Fruit fly (Drosophila melanogaster) whole organism, embryonic: ENCODE results near the gene St2.
"Not testable (repeated sequence)": the region's sequence is repeated elsewhere in the genome, so short reads cannot be mapped to it uniquely, and the experiment has no call there.

Experiments
- Bdp1 ChIP-seq: fragments of 200-800 bp; sonication (Bioruptor generic); optimal IDR thresholded peaks from 3 replicates; lab custom pipeline; 2016; ENCODE audit warnings: missing biosample characterization, missing genetic modification characterization
- CG3995 ChIP-seq: fragments of 200-800 bp; sonication (Bioruptor generic); optimal IDR thresholded peaks from 3 replicates; lab custom pipeline; 2016; ENCODE audit warnings: missing biosample characterization, missing genetic modification characterization
- CG8478 ChIP-seq: fragments of >200 bp; optimal IDR thresholded peaks from 2 replicates; lab custom pipeline; 2018
- Nf-YA ChIP-seq: fragments of 200-800 bp; sonication (Bioruptor generic); IDR thresholded peaks from 2 replicates; pipeline ENCODE4 v1.3.6; 2022; ENCODE audit warnings: missing biosample characterization, missing genetic modification characterization
- Oli ChIP-seq: fragments of 200-800 bp; sonication (Bioruptor generic); optimal IDR thresholded peaks from 2 replicates; lab custom pipeline; 2018; ENCODE audit warnings: missing biosample characterization, mild to moderate bottlenecking, missing genetic modification characterization, moderate library complexity
- Ptx1 ChIP-seq: fragments of 200-800 bp; sonication (Bioruptor generic); IDR thresholded peaks from 2 replicates; pipeline ENCODE4 v1.3.6; 2022; ENCODE audit warnings: missing biosample characterization, missing genetic modification characterization
- Six4 ChIP-seq: fragments of 200-800 bp; sonication (Bioruptor generic); optimal IDR thresholded peaks from 2 replicates; lab custom pipeline; 2016; ENCODE audit warnings: missing biosample characterization, missing genetic modification characterization
- psq ChIP-seq: fragments of 200-800 bp; sonication (Bioruptor generic); optimal IDR thresholded peaks from 2 replicates; lab custom pipeline; 2017; ENCODE audit warnings: missing biosample characterization, missing genetic modification characterization
- usp ChIP-seq: fragments of >200 bp; optimal IDR thresholded peaks from 2 replicates; lab custom pipeline; 2017; ENCODE audit warnings: missing biosample characterization, missing genetic modification characterization
- zf30C ChIP-seq: fragments of 200-800 bp; sonication (Bioruptor generic); optimal IDR thresholded peaks from 3 replicates; lab custom pipeline; 2018; ENCODE audit warnings: missing biosample characterization, mild to moderate bottlenecking, missing genetic modification characterization

DNA sequence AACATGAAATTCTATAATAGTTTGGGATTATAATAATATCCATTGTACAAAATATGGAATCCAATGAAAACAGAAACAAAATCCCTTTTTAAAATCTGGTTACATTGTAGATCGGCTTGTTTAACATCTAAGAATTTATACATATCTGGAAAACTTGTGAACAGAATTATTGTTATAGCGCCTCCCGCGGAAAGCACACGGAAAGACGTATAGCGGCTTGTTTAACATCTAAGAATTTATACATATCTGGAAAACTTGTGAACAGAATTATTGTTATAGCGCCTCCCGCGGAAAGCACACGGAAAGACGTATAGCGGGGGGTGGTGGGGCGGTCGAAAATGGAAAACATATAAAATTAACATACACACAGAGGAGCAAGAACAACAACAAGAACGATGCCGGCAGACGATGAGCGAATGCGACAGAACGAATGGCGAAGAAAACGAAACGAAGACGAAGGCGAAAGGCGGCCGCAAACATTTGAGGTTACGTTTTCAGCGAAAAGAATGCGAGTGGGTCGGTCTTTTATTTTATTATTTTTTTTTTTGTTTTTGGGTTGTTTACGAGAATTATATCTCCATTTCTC is 16.1 kb upstream of the St2 start:
- not testable (repeated sequence) for TF ChIP-seq psq; CG3995 (GFP tag; lab: Kevin White, UChicago); Six4 (GFP tag; lab: Kevin White, UChicago); Nf-YA; zf30C (GFP tag; lab: Kevin White, UChicago); Oli (tag; lab: Kevin White, UChicago); Bdp1 (GFP tag; lab: Kevin White, UChicago); CG8478 (lab: Kevin White, UChicago); usp (GFP tag; lab: Kevin White, UChicago); Ptx1 (GFP tag; lab: Robert Waterston, UW)
